Worm (Caenorhabditis elegans) whole organism, L2 larva: ENCODE measurements around the gene F15E6.4.

Experiments used
- ama-1 ChIP-seq: fragments of 150-350 bp; optimal IDR thresholded peaks from 2 replicates; lab custom pipeline; 2018; ENCODE audit warnings: inconsistent platforms
- ceh-82 ChIP-seq: fragments of 150-350 bp; optimal IDR thresholded peaks from 2 replicates; lab custom pipeline; 2014; ENCODE audit warnings: missing biosample characterization, missing genetic modification characterization
- crh-2 ChIP-seq: sonication (generic microtip); optimal IDR thresholded peaks from 2 replicates; lab custom pipeline; 2017; ENCODE audit warnings: missing biosample characterization, missing genetic modification characterization
- egl-27 ChIP-seq: sonication (generic microtip); optimal IDR thresholded peaks from 3 replicates; lab custom pipeline; 2017; ENCODE audit warnings: missing biosample characterization, missing genetic modification reagents, missing genetic modification characterization
- lin-39 ChIP-seq: fragments of 150-350 bp; optimal IDR thresholded peaks from 2 replicates; lab custom pipeline; 2014; ENCODE audit warnings: missing biosample characterization, missing genetic modification reagents, missing genetic modification characterization
- nhr-21 ChIP-seq: fragments of 150-350 bp; optimal IDR thresholded peaks from 2 replicates; lab custom pipeline; 2014; ENCODE audit warnings: missing biosample characterization, missing genetic modification characterization
- nhr-77 ChIP-seq: fragments of 150-350 bp; optimal IDR thresholded peaks from 2 replicates; lab custom pipeline; 2014; ENCODE audit warnings: missing biosample characterization, missing genetic modification characterization
- snpc-4 ChIP-seq: fragments of 150-350 bp; optimal IDR thresholded peaks from 2 replicates; lab custom pipeline; 2014; ENCODE audit warnings: missing biosample characterization, missing genetic modification characterization
- unc-39 ChIP-seq: fragments of 150-350 bp; optimal IDR thresholded peaks from 2 replicates; lab custom pipeline; 2014; ENCODE audit warnings: missing biosample characterization, missing genetic modification characterization
- zag-1 ChIP-seq: fragments of 150-350 bp; optimal IDR thresholded peaks from 2 replicates; lab custom pipeline; 2014; ENCODE audit warnings: missing biosample characterization, missing genetic modification characterization

DNA sequence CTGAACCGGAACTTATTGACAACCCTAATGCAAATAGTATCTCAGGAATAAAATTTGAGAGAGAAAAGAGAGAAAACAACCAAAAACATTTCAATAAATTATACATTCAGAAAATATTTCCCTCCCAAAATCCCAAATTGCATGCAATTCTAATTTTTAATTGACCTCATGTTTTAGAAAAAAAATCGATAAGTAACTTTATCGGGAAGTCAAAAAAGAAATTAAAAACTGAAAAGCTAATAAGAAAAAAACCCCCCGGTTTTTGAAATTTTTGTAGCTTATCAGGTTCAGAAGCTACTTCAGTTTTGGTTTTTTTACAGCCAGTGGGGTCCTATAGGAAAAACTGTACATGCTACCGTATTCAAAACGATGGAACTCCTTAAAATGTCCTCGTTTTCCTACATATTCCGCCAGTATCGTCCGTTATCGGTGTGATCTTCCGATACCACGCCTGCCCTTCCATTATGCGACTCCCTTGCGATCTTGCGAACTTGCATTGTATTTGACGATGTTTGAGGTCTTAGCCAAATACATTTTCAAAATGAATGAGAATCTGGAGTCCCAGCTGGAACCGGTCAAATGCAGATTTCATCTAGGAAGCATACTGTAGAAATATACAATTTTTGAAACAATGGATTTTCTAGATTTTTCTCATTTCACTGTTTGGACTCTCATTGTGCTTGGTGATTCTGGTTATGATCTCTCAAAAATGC is 45.0 kb downstream of the F15E6.4 start, which contains the start of the genes W03B1.3 and oac-51:
- TF ChIP-seq lin-39 (tag; lab: Kevin White, UChicago) (no peak), ceh-82 (no peak), unc-39 (tag; lab: Kevin White, UChicago) (no peak), ama-1 (lab: Kevin White, UChicago) (no peak), nhr-77 (no peak), egl-27 (no peak), nhr-21 (tag; lab: Kevin White, UChicago) (no peak), zag-1 (tag; lab: Kevin White, UChicago) (no peak), crh-2 (tag; lab: Kevin White, UChicago) (no peak), snpc-4 (tag; lab: Kevin White, UChicago) (no peak)
